Fruit fly (Drosophila melanogaster) whole organism, pupa: Measurements from ENCODE around the gene CG15882.

Experiments
- CG10348 ChIP-seq: fragments of 200-800 bp; sonication (Bioruptor generic); IDR thresholded peaks from 2 replicates; pipeline ENCODE4 v1.3.6; 2022; ENCODE audit warnings: missing biosample characterization, missing genetic modification characterization
- CG13204 ChIP-seq: fragments of 200-800 bp; sonication (Bioruptor generic); optimal IDR thresholded peaks from 2 replicates; lab custom pipeline; 2018; ENCODE audit warnings: missing biosample characterization, mild to moderate bottlenecking, missing genetic modification characterization, moderate library complexity
- CG15710 ChIP-seq: fragments of 200-800 bp; sonication (Bioruptor generic); optimal IDR thresholded peaks from 2 replicates; lab custom pipeline; 2018; ENCODE audit warnings: missing biosample characterization, mild to moderate bottlenecking, missing genetic modification characterization, moderate library complexity
- CG34367 ChIP-seq: fragments of 200-800 bp; sonication (Bioruptor generic); optimal IDR thresholded peaks from 2 replicates; lab custom pipeline; 2018; ENCODE audit warnings: missing biosample characterization, mild to moderate bottlenecking, missing genetic modification characterization
- CG4496 ChIP-seq: fragments of 200-800 bp; sonication (Bioruptor generic); IDR thresholded peaks from 3 replicates; pipeline ENCODE4 v1.3.6; 2022; ENCODE audit warnings: missing biosample characterization, missing genetic modification characterization
- CG8301 ChIP-seq: fragments of 200-800 bp; sonication (Bioruptor generic); optimal IDR thresholded peaks from 2 replicates; lab custom pipeline; 2018; ENCODE audit warnings: missing biosample characterization, mild to moderate bottlenecking, missing genetic modification characterization
- EcR ChIP-seq: fragments of 200-800 bp; sonication (Bioruptor generic); optimal IDR thresholded peaks from 3 replicates; lab custom pipeline; 2019; ENCODE audit warnings: missing biosample characterization, missing genetic modification characterization, mild to moderate bottlenecking, moderate library complexity, missing genetic modification reagents
- Pif1B ChIP-seq: fragments of 200-800 bp; sonication (Bioruptor generic); optimal IDR thresholded peaks from 3 replicates; lab custom pipeline; 2016; ENCODE audit warnings: missing biosample characterization, missing genetic modification characterization
- Snoo ChIP-seq: fragments of 200-800 bp; sonication (Bioruptor generic); optimal IDR thresholded peaks from 3 replicates; lab custom pipeline; 2017; ENCODE audit warnings: missing biosample characterization, mild to moderate bottlenecking, missing genetic modification characterization, inconsistent platforms
- fd96Ca ChIP-seq: fragments of 200-800 bp; sonication (Bioruptor generic); IDR thresholded peaks from 3 replicates; pipeline ENCODE4 v1.3.6; 2022; ENCODE audit warnings: missing biosample characterization, missing genetic modification characterization
- gl ChIP-seq: fragments of 200-800 bp; sonication (Bioruptor generic); optimal IDR thresholded peaks from 2 replicates; lab custom pipeline; 2018; ENCODE audit warnings: missing biosample characterization, mild to moderate bottlenecking, missing genetic modification characterization

- no peak for TF ChIP-seq EcR (GFP tag; lab: Kevin White, UChicago)
- TF ChIP-seq CG13204 (GFP tag; lab: Kevin White, UChicago), result no peak
- TF ChIP-seq Snoo (tag; lab: Kevin White, UChicago), result no peak
- TF ChIP-seq CG15710 (tag; lab: Kevin White, UChicago), result no peak
- no peak for TF ChIP-seq CG34367 (tag; lab: Kevin White, UChicago)
- no peak for TF ChIP-seq Pif1B (GFP tag; lab: Kevin White, UChicago)
- TF ChIP-seq CG10348 (GFP tag; lab: Robert Waterston, UW), result no peak
- TF ChIP-seq fd96Ca (GFP tag; lab: Robert Waterston, UW), result no peak
- TF ChIP-seq CG4496, result no peak
- TF ChIP-seq gl (tag; lab: Kevin White, UChicago), result no peak
- TF ChIP-seq CG8301 (tag; lab: Kevin White, UChicago), result no peak
Measured at dm6 chrX:19148798-19149510, 24.8 kb upstream of the CG15882 start.
